Worm (Caenorhabditis elegans): ENCODE data around the gene C14A6.8.

- no peak for TF ChIP-seq unc-62 (GFP tag; optimal IDR thresholded peaks at IDR 0.05)
- TF ChIP-seq elt-3 (tag; optimal IDR thresholded peaks at IDR 0.05), result no peak
- no peak for TF ChIP-seq sptf-1 (tag; optimal IDR thresholded peaks at IDR 0.05)
- no peak for TF ChIP-seq blmp-1 (tag; optimal IDR thresholded peaks at IDR 0.05)
- no peak for TF ChIP-seq nhr-12 (tag; optimal IDR thresholded peaks at IDR 0.05)
- no peak for TF ChIP-seq ceh-43 (GFP tag; optimal IDR thresholded peaks at IDR 0.05)
- TF ChIP-seq lsy-2 (tag; optimal IDR thresholded peaks at IDR 0.05), result no peak
- TF ChIP-seq unc-120 (tag; optimal IDR thresholded peaks at IDR 0.05; ENCODE audit: poor library complexity, severe bottlenecking), result no peak
- TF ChIP-seq nhr-76 (tag; optimal IDR thresholded peaks at IDR 0.05), result no peak
- no peak for TF ChIP-seq mab-5 (tag; optimal IDR thresholded peaks at IDR 0.05)
- no peak for TF ChIP-seq snpc-4 (tag; optimal IDR thresholded peaks at IDR 0.05)
Measured at ce11 chrV:18123639-18124038, 47.8 kb downstream of the C14A6.8 start, which contains the start of gene fbxa-107.

Data from whole organism, mixed stage, embryonic.